Fruit fly (Drosophila melanogaster) whole organism, embryonic: ENCODE measurements around the gene CG1847.

ENCODE experiments used
- Ada2b ChIP-seq: fragments of 200-800 bp; sonication (Bioruptor generic); IDR thresholded peaks from 2 replicates; pipeline ENCODE4 v1.3.6; 2022; ENCODE audit warnings: missing biosample characterization, missing genetic modification characterization
- B-H2 ChIP-seq: fragments of 200-800 bp; sonication (Bioruptor generic); optimal IDR thresholded peaks from 2 replicates; lab custom pipeline; 2018; ENCODE audit warnings: missing biosample characterization, mild to moderate bottlenecking, missing genetic modification characterization
- Bgb ChIP-seq: fragments of 200-800 bp; sonication (Bioruptor generic); IDR thresholded peaks from 2 replicates; pipeline ENCODE4 v1.3.6; 2022; ENCODE audit warnings: missing biosample characterization, missing genetic modification characterization; ENCODE audit not compliant: partially characterized antibody
- Bteb2 ChIP-seq: fragments of 200-800 bp; sonication (Bioruptor generic); optimal IDR thresholded peaks from 2 replicates; lab custom pipeline; 2016; ENCODE audit warnings: missing biosample characterization, missing genetic modification characterization
- CG13894 ChIP-seq: fragments of 200-800 bp; sonication (Bioruptor generic); optimal IDR thresholded peaks from 3 replicates; lab custom pipeline; 2018; ENCODE audit warnings: missing biosample characterization, mild to moderate bottlenecking, missing genetic modification characterization, moderate library complexity
- CG17568 ChIP-seq: fragments of 200-800 bp; sonication (Bioruptor generic); optimal IDR thresholded peaks from 2 replicates; lab custom pipeline; 2018; ENCODE audit warnings: missing biosample characterization, mild to moderate bottlenecking, missing genetic modification characterization, moderate library complexity
- CG2120 ChIP-seq: fragments of 200-800 bp; sonication (Bioruptor generic); optimal IDR thresholded peaks from 3 replicates; lab custom pipeline; 2016; ENCODE audit warnings: missing biosample characterization, missing genetic modification characterization
- CG34376 ChIP-seq: fragments of 200-800 bp; sonication (Bioruptor generic); optimal IDR thresholded peaks from 2 replicates; lab custom pipeline; 2018; ENCODE audit warnings: missing biosample characterization, mild to moderate bottlenecking, missing genetic modification characterization
- CG7786 ChIP-seq: fragments of 200-800 bp; sonication (Bioruptor generic); optimal IDR thresholded peaks from 2 replicates; lab custom pipeline; 2016; ENCODE audit warnings: missing biosample characterization, missing genetic modification characterization
- CG9437 ChIP-seq: fragments of 200-800 bp; sonication (Bioruptor generic); optimal IDR thresholded peaks from 2 replicates; lab custom pipeline; 2018; ENCODE audit warnings: missing biosample characterization, mild to moderate bottlenecking, missing genetic modification characterization
- CG9609 ChIP-seq: fragments of 200-800 bp; sonication (Bioruptor generic); optimal IDR thresholded peaks from 3 replicates; lab custom pipeline; 2016; ENCODE audit warnings: missing biosample characterization, missing genetic modification characterization
- CG9797 ChIP-seq: fragments of 200-800 bp; sonication (Bioruptor generic); optimal IDR thresholded peaks from 3 replicates; lab custom pipeline; 2018; ENCODE audit warnings: missing biosample characterization, mild to moderate bottlenecking, missing genetic modification characterization
- CHES-1-like ChIP-seq: fragments of 200-800 bp; sonication (Bioruptor generic); optimal IDR thresholded peaks from 2 replicates; lab custom pipeline; 2016; ENCODE audit warnings: missing biosample characterization, missing genetic modification characterization
- Chrac-16 ChIP-seq: fragments of 200-800 bp; sonication (Bioruptor generic); optimal IDR thresholded peaks from 3 replicates; lab custom pipeline; 2016; ENCODE audit warnings: missing biosample characterization, missing genetic modification characterization
- CoRest ChIP-seq: fragments of 200-800 bp; sonication (Bioruptor generic); optimal IDR thresholded peaks from 3 replicates; lab custom pipeline; 2018; ENCODE audit warnings: missing biosample characterization, mild to moderate bottlenecking, missing genetic modification characterization, moderate library complexity
- Doc3 ChIP-seq: fragments of 200-800 bp; sonication (Bioruptor generic); IDR thresholded peaks from 3 replicates; pipeline ENCODE4 v1.3.6; 2022; ENCODE audit warnings: missing biosample characterization, missing genetic modification characterization; ENCODE audit not compliant: partially characterized antibody
- E2f2 ChIP-seq: fragments of 200-800 bp; sonication (Bioruptor generic); IDR thresholded peaks from 2 replicates; pipeline ENCODE4 v1.3.6; 2022; ENCODE audit warnings: missing biosample characterization, missing genetic modification characterization
- Ets65A ChIP-seq: fragments of 200-800 bp; sonication (Bioruptor generic); peaks from one replicate; lab custom pipeline; 2016; ENCODE audit warnings: missing biosample characterization, missing genetic modification characterization
- Gug ChIP-seq: fragments of 200-800 bp; sonication (Bioruptor generic); IDR thresholded peaks from 4 replicates; pipeline ENCODE4 v1.3.6; 2022; ENCODE audit warnings: missing biosample characterization, missing genetic modification characterization
- HHEX ChIP-seq: fragments of 200-800 bp; sonication (Bioruptor generic); optimal IDR thresholded peaks from 3 replicates; lab custom pipeline; 2017; ENCODE audit warnings: missing biosample characterization, mild to moderate bottlenecking, missing genetic modification characterization, missing genetic modification reagents
- HLH4C ChIP-seq: fragments of 200-800 bp; sonication (Bioruptor generic); IDR thresholded peaks from 3 replicates; pipeline ENCODE4 v1.3.6; 2022; ENCODE audit warnings: missing biosample characterization, missing genetic modification characterization; ENCODE audit not compliant: partially characterized antibody
- Hmr ChIP-seq: fragments of 200-800 bp; sonication (Bioruptor generic); optimal IDR thresholded peaks from 3 replicates; lab custom pipeline; 2017; ENCODE audit warnings: mild to moderate bottlenecking, missing biosample characterization, missing genetic modification reagents, missing genetic modification characterization
- Nf-YC ChIP-seq: fragments of 200-800 bp; optimal IDR thresholded peaks from 3 replicates; lab custom pipeline; 2019; ENCODE audit warnings: missing biosample characterization, mild to moderate bottlenecking, missing genetic modification characterization, moderate library complexity
- Pdp1 ChIP-seq, 2 experiments: fragments of 200-800 bp; sonication (Bioruptor generic); optimal IDR thresholded peaks; 3 replicates each; lab custom pipeline; 2016; ENCODE audit warnings: missing biosample characterization in 2 of 2, missing genetic modification characterization in 2 of 2, mild to moderate bottlenecking in 1 of 2, moderate library complexity in 1 of 2
- Ptx1 ChIP-seq: fragments of 200-800 bp; sonication (Bioruptor generic); IDR thresholded peaks from 2 replicates; pipeline ENCODE4 v1.3.6; 2022; ENCODE audit warnings: missing biosample characterization, missing genetic modification characterization
- YL-1 ChIP-seq: fragments of 200-800 bp; sonication (Bioruptor generic); optimal IDR thresholded peaks from 3 replicates; lab custom pipeline; 2017; ENCODE audit warnings: missing biosample characterization, mild to moderate bottlenecking, missing genetic modification characterization
- ash1 ChIP-seq: fragments of 200-800 bp; sonication (Bioruptor generic); optimal IDR thresholded peaks from 2 replicates; lab custom pipeline; 2018; ENCODE audit warnings: missing biosample characterization, mild to moderate bottlenecking, missing genetic modification characterization
- caup ChIP-seq: fragments of 200-800 bp; sonication (Bioruptor generic); optimal IDR thresholded peaks from 3 replicates; lab custom pipeline; 2017; ENCODE audit warnings: missing biosample characterization, mild to moderate bottlenecking, missing genetic modification characterization, moderate library complexity; ENCODE audit not compliant: severe bottlenecking
- ems ChIP-seq: fragments of 200-800 bp; sonication (Bioruptor generic); optimal IDR thresholded peaks from 3 replicates; lab custom pipeline; 2016; ENCODE audit warnings: missing biosample characterization, missing genetic modification characterization
- fd64A ChIP-seq: fragments of 200-800 bp; sonication (Bioruptor generic); optimal IDR thresholded peaks from 3 replicates; lab custom pipeline; 2018; ENCODE audit warnings: missing biosample characterization, mild to moderate bottlenecking, missing genetic modification characterization
- gro ChIP-seq: fragments of 200-800 bp; sonication (Bioruptor generic); optimal IDR thresholded peaks from 2 replicates; lab custom pipeline; 2016; ENCODE audit warnings: missing biosample characterization, missing genetic modification characterization
- hb ChIP-seq: fragments of 200-800 bp; sonication (Bioruptor generic); IDR thresholded peaks from 3 replicates; pipeline ENCODE4 v1.3.6; 2022; ENCODE audit warnings: missing biosample characterization, missing genetic modification characterization; ENCODE audit not compliant: partially characterized antibody
- her ChIP-seq: fragments of 200-800 bp; sonication (Bioruptor generic); optimal IDR thresholded peaks from 2 replicates; lab custom pipeline; 2016; ENCODE audit warnings: missing biosample characterization, missing genetic modification characterization
- lbe ChIP-seq: fragments of 200-800 bp; sonication (Bioruptor generic); optimal IDR thresholded peaks from 2 replicates; lab custom pipeline; 2016; ENCODE audit warnings: missing biosample characterization, mild to moderate bottlenecking, missing genetic modification characterization
- lilli ChIP-seq: fragments of 200-800 bp; sonication (Bioruptor generic); optimal IDR thresholded peaks from 3 replicates; lab custom pipeline; 2016; ENCODE audit warnings: missing biosample characterization, missing genetic modification characterization
- mam ChIP-seq: fragments of 200-800 bp; sonication (Bioruptor generic); optimal IDR thresholded peaks from 3 replicates; lab custom pipeline; 2016; ENCODE audit warnings: missing biosample characterization, missing genetic modification characterization
- pho ChIP-seq: fragments of 200-800 bp; sonication (Bioruptor generic); optimal IDR thresholded peaks from 2 replicates; lab custom pipeline; 2016; ENCODE audit warnings: missing biosample characterization, missing genetic modification characterization
- repo ChIP-seq: fragments of 200-800 bp; sonication (Bioruptor generic); optimal IDR thresholded peaks from 2 replicates; lab custom pipeline; 2016; ENCODE audit warnings: missing biosample characterization, missing genetic modification characterization
- ro ChIP-seq: fragments of 200-800 bp; sonication (Bioruptor generic); IDR thresholded peaks from 2 replicates; pipeline ENCODE4 v1.3.6; 2022; ENCODE audit warnings: missing biosample characterization, missing genetic modification characterization
- row ChIP-seq: fragments of 200-800 bp; sonication (Bioruptor generic); IDR thresholded peaks from 3 replicates; pipeline ENCODE4 v1.3.6; 2022; ENCODE audit warnings: missing biosample characterization, missing genetic modification characterization
- run ChIP-seq: fragments of 200-800 bp; sonication (Bioruptor generic); optimal IDR thresholded peaks from 3 replicates; lab custom pipeline; 2018; ENCODE audit warnings: missing biosample characterization, mild to moderate bottlenecking, missing genetic modification characterization
- sc ChIP-seq, 3 experiments: fragments of >200 bp in 2 of 3; fragments of 200-800 bp in 1 of 3; sonication (Bioruptor generic) in 1 of 3; optimal IDR thresholded peaks; 2 replicates in 2 of 3; 3 replicates in 1 of 3; lab custom pipeline; 2017; ENCODE audit warnings: mild to moderate bottlenecking in 1 of 3, missing biosample characterization in 1 of 3, missing genetic modification characterization in 1 of 3, missing genetic modification reagents in 1 of 3
- sd ChIP-seq: fragments of 200-800 bp; sonication (Bioruptor generic); optimal IDR thresholded peaks from 3 replicates; lab custom pipeline; 2018; ENCODE audit warnings: missing biosample characterization, mild to moderate bottlenecking, missing genetic modification characterization, moderate library complexity
- tap ChIP-seq: fragments of 200-800 bp; optimal IDR thresholded peaks from 3 replicates; lab custom pipeline; 2019; ENCODE audit warnings: missing biosample characterization, mild to moderate bottlenecking, missing genetic modification characterization, moderate library complexity
- tll ChIP-seq, 2 experiments: fragments of 200-800 bp in 1 of 2; fragments of >200 bp in 1 of 2; sonication (Bioruptor generic) in 1 of 2; optimal IDR thresholded peaks; 2 replicates each; lab custom pipeline; 2017 to 2019; ENCODE audit warnings: missing biosample characterization in 2 of 2, missing genetic modification characterization in 2 of 2, mild to moderate bottlenecking in 1 of 2, moderate library complexity in 1 of 2
- tna ChIP-seq: fragments of 200-800 bp; sonication (Bioruptor generic); IDR thresholded peaks from 2 replicates; pipeline ENCODE4 v1.3.6; 2022; ENCODE audit warnings: missing biosample characterization, missing genetic modification characterization; ENCODE audit not compliant: partially characterized antibody
- vfl ChIP-seq: fragments of 200-800 bp; sonication (Bioruptor generic); optimal IDR thresholded peaks from 2 replicates; lab custom pipeline; 2016; ENCODE audit warnings: missing biosample characterization, missing genetic modification characterization
- vvl ChIP-seq: fragments of 200-800 bp; sonication (Bioruptor generic); IDR thresholded peaks from 2 replicates; pipeline ENCODE4 v1.3.6; 2022; ENCODE audit warnings: missing biosample characterization, missing genetic modification characterization
- wdn ChIP-seq: fragments of 200-800 bp; sonication (Bioruptor generic); IDR thresholded peaks from 2 replicates; pipeline ENCODE4 v1.3.6; 2022; ENCODE audit warnings: missing biosample characterization, missing genetic modification characterization

Gene CG1847

dm6 chrX:11852310-11852709, 16.7 kb upstream of the CG1847 start, which contains the start of gene p24-1:
TSS of gene p24-1 (minus strand) at chrX:11852530.
- TF ChIP-seq CG7786 (GFP tag; lab: Kevin White, UChicago) (peak; percentile 55), CG34376 (GFP tag; lab: Kevin White, UChicago) (peak; percentile 51), CG9797 (GFP tag; lab: Kevin White, UChicago) (peak; percentile 53), Pdp1 (GFP tag; optimal IDR thresholded peaks at IDR 0.05; lab: Kevin White, UChicago) (peak; percentile 11 to 96), vvl (GFP tag; lab: Robert Waterston, UW) (peak; percentile 64), CoRest (tag; lab: Kevin White, UChicago) (peak; percentile 16), Ets65A (peak; percentile 96), wdn (GFP tag; lab: Robert Waterston, UW) (0 out of 2 replicates have a peak, but pooled peaks have one; percentile 32), caup (GFP tag; lab: Kevin White, UChicago) (peak; percentile 63), ash1 (no peak), repo (GFP tag; lab: Kevin White, UChicago) (peak; percentile 31), mam (peak; percentile 68), Bgb (peak; percentile 93), gro (GFP tag; lab: Kevin White, UChicago) (peak; percentile 50), lilli (GFP tag; lab: Kevin White, UChicago) (peak; percentile 67), CG9609 (GFP tag; lab: Kevin White, UChicago) (peak; percentile 64), run (tag; lab: Kevin White, UChicago) (no peak), ro (GFP tag; lab: Robert Waterston, UW) (no peak), tna (GFP tag; lab: Robert Waterston, UW) (peak; percentile 78), CHES-1-like (peak; percentile 52), hb (peak; percentile 75), HHEX (GFP tag; lab: Kevin White, UChicago) (peak; percentile 25), Bteb2 (GFP tag; lab: Kevin White, UChicago) (peak; percentile 7), sd (tag; lab: Kevin White, UChicago) (peak; percentile 47), Ada2b (no peak), row (peak; percentile 54), her (GFP tag; lab: Kevin White, UChicago) (peak; percentile 66), sc (optimal IDR thresholded peaks at IDR 0.05; lab: Kevin White, UChicago) (no peak), sc (GFP tag; optimal IDR thresholded peaks at IDR 0.05; lab: Kevin White, UChicago) (no peak), Chrac-16 (GFP tag; lab: Kevin White, UChicago) (peak; percentile 16), lbe (GFP tag; lab: Kevin White, UChicago) (peak; percentile 49), B-H2 (GFP tag; lab: Kevin White, UChicago) (peak; percentile 70), tap (peak; percentile 12), CG2120 (peak; percentile 81), Ptx1 (GFP tag; lab: Robert Waterston, UW) (peak; percentile 29; the same call in 1 of the 2 replicates), Gug (GFP tag; lab: Robert Waterston, UW) (peak; percentile 56; the same call in 2 of the 4 replicates), fd64A (GFP tag; lab: Kevin White, UChicago) (no peak), YL-1 (GFP tag; lab: Kevin White, UChicago) (peak; percentile 90), ems (GFP tag; lab: Kevin White, UChicago) (peak; percentile 17), CG13894 (peak; percentile 71), Nf-YC (tag; lab: Kevin White, UChicago) (peak; percentile 56), E2f2 (GFP tag; lab: Robert Waterston, UW) (peak; percentile 94), CG9437 (GFP tag; lab: Kevin White, UChicago) (peak; percentile 80), pho (GFP tag; lab: Kevin White, UChicago) (peak; percentile 47), Doc3 (GFP tag; lab: Robert Waterston, UW) (peak; percentile 70), Hmr (GFP tag; lab: Kevin White, UChicago) (peak; percentile 50), tll (GFP tag; optimal IDR thresholded peaks at IDR 0.05; lab: Kevin White, UChicago) (no peak), HLH4C (GFP tag; lab: Robert Waterston, UW) (peak; percentile 83), vfl (peak; percentile 45), CG17568 (no peak)
